Fruit fly (Drosophila melanogaster): Measurements from ENCODE around the gene Ulp1.

The Ulp1 gene

dm6 chrX:19153288-19154130, 54.5 kb downstream of the Ulp1 start (continued):
- TF ChIP-seq gcm (GFP tag; optimal IDR thresholded peaks at IDR 0.05) (no peak), CG30431 (GFP tag; optimal IDR thresholded peaks at IDR 0.05) (no peak), lilli (GFP tag; optimal IDR thresholded peaks at IDR 0.05) (no peak), pb (GFP tag; optimal IDR thresholded peaks at IDR 0.05) (no peak), CG6813 (GFP tag; optimal IDR thresholded peaks at IDR 0.05) (peak; percentile 28), CG34224 (GFP tag; IDR thresholded peaks at IDR 0.05; ENCODE audit: partially characterized antibody) (no peak), unc-4 (GFP tag; IDR thresholded peaks at IDR 0.05; ENCODE audit: partially characterized antibody) (0 out of 2 replicates have a peak, but pooled peaks have one; percentile 21), gro (GFP tag; optimal IDR thresholded peaks at IDR 0.05) (no peak), CG12391 (tag; optimal IDR thresholded peaks at IDR 0.05) (no peak), HmgD (GFP tag; optimal IDR thresholded peaks at IDR 0.05) (peak; percentile 56), CG10209 (GFP tag; optimal IDR thresholded peaks at IDR 0.05) (no peak), CG18011 (GFP tag; optimal IDR thresholded peaks at IDR 0.05) (peak; percentile 22), dpn (GFP tag; optimal IDR thresholded peaks at IDR 0.05) (no peak), CG4360 (GFP tag; IDR thresholded peaks at IDR 0.05) (peak; percentile 96), CG42726 (GFP tag; IDR thresholded peaks at IDR 0.05; ENCODE audit: partially characterized antibody) (peak; percentile 63; the same call in 1 of the 2 replicates), chinmo (GFP tag; IDR thresholded peaks at IDR 0.05; ENCODE audit: partially characterized antibody) (peak; percentile 94), bcd (GFP tag; optimal IDR thresholded peaks at IDR 0.05) (no peak), Fer2 (tag; optimal IDR thresholded peaks at IDR 0.05) (no peak), gt (GFP tag; IDR thresholded peaks at IDR 0.05) (no peak), TFAM (GFP tag; optimal IDR thresholded peaks at IDR 0.05) (no peak), Mrtf (GFP tag; IDR thresholded peaks at IDR 0.05) (no peak), twi (tag; optimal IDR thresholded peaks at IDR 0.05) (no peak), CG11504 (tag; optimal IDR thresholded peaks at IDR 0.05) (no peak), CG4282 (GFP tag; optimal IDR thresholded peaks at IDR 0.05) (no peak), odd (GFP tag; optimal IDR thresholded peaks at IDR 0.05) (no peak), ac (GFP tag; optimal IDR thresholded peaks at IDR 0.05) (no peak), abd-A (tag; optimal IDR thresholded peaks at IDR 0.05) (peak; percentile 24), kni (GFP tag; optimal IDR thresholded peaks at IDR 0.05) (peak; percentile 81), E2f2 (GFP tag; IDR thresholded peaks at IDR 0.05) (0 out of 2 replicates have a peak, but pooled peaks have one; percentile 13), HLHmδ (GFP tag; optimal IDR thresholded peaks at IDR 0.05) (peak; percentile 31), chn (GFP tag; optimal IDR thresholded peaks at IDR 0.05) (no peak), CG1602 (GFP tag; optimal IDR thresholded peaks at IDR 0.05) (no peak), amos (GFP tag; IDR thresholded peaks at IDR 0.05; ENCODE audit: partially characterized antibody) (peak; percentile 44; the same call in 1 of the 2 replicates), Nf-YC (tag; optimal IDR thresholded peaks at IDR 0.05) (peak; percentile 48), btn (GFP tag; optimal IDR thresholded peaks at IDR 0.05) (peak; percentile 6), CG4328 (GFP tag; optimal IDR thresholded peaks at IDR 0.05) (no peak), Stat92E (GFP tag; optimal IDR thresholded peaks at IDR 0.05) (peak in 1 of 3 experiments; percentile 22), HmgZ (tag; optimal IDR thresholded peaks at IDR 0.05) (peak; percentile 61), Opbp (GFP tag; IDR thresholded peaks at IDR 0.05; ENCODE audit: partially characterized antibody) (0 out of 3 replicates have a peak, but pooled peaks have one; percentile 55), ro (GFP tag; IDR thresholded peaks at IDR 0.05) (no peak), CG8924 (tag; optimal IDR thresholded peaks at IDR 0.05) (peak; percentile 8), CG31388 (GFP tag; optimal IDR thresholded peaks at IDR 0.05) (no peak), CG6791 (GFP tag; IDR thresholded peaks at IDR 0.05; ENCODE audit: partially characterized antibody) (0 out of 3 replicates have a peak, but pooled peaks have one; percentile 17), Bteb2 (GFP tag; optimal IDR thresholded peaks at IDR 0.05) (no peak), CG6272 (GFP tag; IDR thresholded peaks at IDR 0.05) (no peak), gfzf (GFP tag; optimal IDR thresholded peaks at IDR 0.05) (no peak), lab (GFP tag; optimal IDR thresholded peaks at IDR 0.05) (peak; percentile 54)

Measured in whole organism, embryonic.